Fruit fly (Drosophila melanogaster) whole organism: ENCODE data around the gene CG9733.
A peak's percentile ranks its signal among the peaks of the same experiment; 100 is the strongest.

ENCODE experiments used
- CG8478 ChIP-seq: fragments of >200 bp; optimal IDR thresholded peaks from 2 replicates; lab custom pipeline; 2018; ENCODE audit warnings: inconsistent platforms
- Dll ChIP-seq: fragments of >200 bp; optimal IDR thresholded peaks from 2 replicates; lab custom pipeline; 2017
- EcR ChIP-seq, 2 experiments: fragments of >200 bp; optimal IDR thresholded peaks; 2 replicates each; lab custom pipeline; 2017; ENCODE audit warnings: missing biosample characterization in 2 of 2, missing genetic modification characterization in 2 of 2, missing genetic modification reagents in 2 of 2
- pan ChIP-seq: fragments of >200 bp; optimal IDR thresholded peaks from 2 replicates; lab custom pipeline; 2017
- psq ChIP-seq: fragments of >200 bp; optimal IDR thresholded peaks from 2 replicates; lab custom pipeline; 2017
- usp ChIP-seq: fragments of >200 bp; optimal IDR thresholded peaks from 2 replicates; lab custom pipeline; 2017; ENCODE audit warnings: missing biosample characterization, missing genetic modification characterization, mixed read lengths

CG9733 gene

dm6 chr3R:30271120-30271467 is 24.6 kb upstream of the CG9733 start:
- TF ChIP-seq EcR (GFP tag; optimal IDR thresholded peaks at IDR 0.05; lab: Kevin White, UChicago) (peak in 1 of 2 experiments; percentile 57), usp (GFP tag; lab: Kevin White, UChicago) (no peak), Dll (lab: Kevin White, UChicago) (peak; percentile 53), CG8478 (lab: Kevin White, UChicago) (no peak)

- TF ChIP-seq psq (no peak), usp (GFP tag; lab: Kevin White, UChicago) (no peak), CG8478 (lab: Kevin White, UChicago) (no peak), Dll (lab: Kevin White, UChicago) (no peak), pan (lab: Kevin White, UChicago) (no peak), EcR (GFP tag; optimal IDR thresholded peaks at IDR 0.05; lab: Kevin White, UChicago) (no peak)
Observed at dm6 chr3R:30270318-30271119, 24.0 kb upstream of the CG9733 start.

- no peak for TF ChIP-seq usp (GFP tag; lab: Kevin White, UChicago)
Observed at dm6 chr3R:30268733-30269132, 22.2 kb upstream of the CG9733 start.

DNA sequence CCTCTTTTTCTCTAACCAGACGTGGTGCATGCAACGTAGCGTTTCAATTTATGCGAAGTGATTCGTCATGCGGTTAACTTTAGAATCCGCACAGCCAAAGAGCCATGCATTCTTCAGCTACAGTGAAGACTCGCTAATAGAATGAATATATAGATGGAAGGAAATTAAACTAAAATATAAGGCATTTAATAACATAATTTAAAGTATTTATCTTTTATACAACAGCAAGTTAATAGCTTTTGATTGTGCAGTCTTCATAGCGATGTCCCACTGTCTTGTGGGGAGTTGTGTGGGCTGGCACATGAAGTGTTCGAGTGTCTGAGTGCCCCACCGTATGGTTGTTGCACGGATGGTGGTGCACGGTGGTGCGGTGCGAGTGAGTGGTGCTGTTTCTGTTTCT is 18.9 kb upstream of the CG9733 start:
- TF ChIP-seq CG8478 (lab: Kevin White, UChicago): no peak
- TF ChIP-seq usp (GFP tag; lab: Kevin White, UChicago): no peak
- TF ChIP-seq psq: no peak

dm6 chr3R:30264671-30265282 is 18.3 kb upstream of the CG9733 start:
- TF ChIP-seq EcR (GFP tag; optimal IDR thresholded peaks at IDR 0.05; lab: Kevin White, UChicago) (peak in 1 of 2 experiments; percentile 59), Dll (lab: Kevin White, UChicago) (no peak), pan (lab: Kevin White, UChicago) (no peak), usp (GFP tag; lab: Kevin White, UChicago) (no peak), CG8478 (lab: Kevin White, UChicago) (no peak), psq (no peak)

dm6 chr3R:30263708-30264107 is 17.2 kb upstream of the CG9733 start:
- no peak for TF ChIP-seq usp (GFP tag; lab: Kevin White, UChicago)
- TF ChIP-seq pan (lab: Kevin White, UChicago): no peak
- TF ChIP-seq psq: no peak
- TF ChIP-seq Dll (lab: Kevin White, UChicago): no peak
- TF ChIP-seq EcR (GFP tag; optimal IDR thresholded peaks at IDR 0.05; lab: Kevin White, UChicago): no peak
- no peak for TF ChIP-seq CG8478 (lab: Kevin White, UChicago)

dm6 chr3R:30261838-30262237 is 15.3 kb upstream of the CG9733 start:
- TF ChIP-seq EcR (GFP tag; optimal IDR thresholded peaks at IDR 0.05; lab: Kevin White, UChicago): peak in 1 of 2 experiments; percentile 28
- no peak for TF ChIP-seq usp (GFP tag; lab: Kevin White, UChicago)

- TF ChIP-seq CG8478 (lab: Kevin White, UChicago) (no peak), usp (GFP tag; lab: Kevin White, UChicago) (no peak), psq (no peak), EcR (GFP tag; optimal IDR thresholded peaks at IDR 0.05; lab: Kevin White, UChicago) (no peak), pan (lab: Kevin White, UChicago) (no peak), Dll (lab: Kevin White, UChicago) (no peak)
Observed at dm6 chr3R:30259561-30259960, 13.1 kb upstream of the CG9733 start.

DNA sequence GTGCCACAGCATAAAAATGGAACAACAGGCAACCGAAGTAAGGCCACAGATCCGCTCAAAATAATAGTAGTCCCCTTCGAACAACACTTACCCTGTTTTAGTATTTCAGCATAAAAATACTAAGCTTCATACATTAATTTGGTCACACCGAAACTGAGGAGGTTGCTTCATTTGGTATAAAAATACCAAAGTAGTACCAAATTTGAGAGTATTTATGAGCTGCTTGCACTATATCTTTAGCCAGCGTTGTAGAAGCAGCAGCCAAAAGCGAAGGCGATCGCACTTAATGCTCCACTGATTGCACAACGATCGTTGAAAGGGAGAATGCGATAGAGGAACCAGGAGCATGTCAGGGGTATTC is 12.5 kb upstream of the CG9733 start:
- TF ChIP-seq pan (lab: Kevin White, UChicago): no peak
- TF ChIP-seq Dll (lab: Kevin White, UChicago): no peak
- no peak for TF ChIP-seq usp (GFP tag; lab: Kevin White, UChicago)
- no peak for TF ChIP-seq EcR (GFP tag; optimal IDR thresholded peaks at IDR 0.05; lab: Kevin White, UChicago)
- TF ChIP-seq CG8478 (lab: Kevin White, UChicago): no peak
- no peak for TF ChIP-seq psq

dm6 chr3R:30258298-30258990 is 11.9 kb upstream of the CG9733 start:
- TF ChIP-seq EcR (GFP tag; optimal IDR thresholded peaks at IDR 0.05; lab: Kevin White, UChicago) (no peak), psq (no peak), usp (GFP tag; lab: Kevin White, UChicago) (no peak), CG8478 (lab: Kevin White, UChicago) (no peak), pan (lab: Kevin White, UChicago) (no peak)

DNA sequence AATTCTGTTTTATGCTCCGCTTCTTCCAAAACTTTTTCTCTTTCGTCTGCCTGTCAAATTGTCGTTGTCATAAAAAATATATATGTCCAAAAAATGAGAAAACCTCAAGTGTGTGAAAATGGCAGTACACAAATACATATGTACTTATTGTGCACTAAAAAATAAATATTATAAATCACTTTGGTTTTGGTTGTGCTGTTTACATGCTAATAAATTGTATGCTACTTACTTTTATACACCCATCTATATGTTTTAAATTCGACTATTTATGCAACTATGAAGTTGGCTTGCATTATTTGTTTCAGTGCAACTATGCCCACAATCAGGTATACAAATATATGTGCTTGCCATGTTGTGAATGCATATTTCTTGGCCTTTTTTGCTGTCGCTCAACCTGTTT is 11.1 kb upstream of the CG9733 start:
- no peak for TF ChIP-seq psq
- TF ChIP-seq pan (lab: Kevin White, UChicago): no peak
- no peak for TF ChIP-seq Dll (lab: Kevin White, UChicago)
- no peak for TF ChIP-seq EcR (GFP tag; optimal IDR thresholded peaks at IDR 0.05; lab: Kevin White, UChicago)
- TF ChIP-seq usp (GFP tag; lab: Kevin White, UChicago): no peak
- no peak for TF ChIP-seq CG8478 (lab: Kevin White, UChicago)

DNA sequence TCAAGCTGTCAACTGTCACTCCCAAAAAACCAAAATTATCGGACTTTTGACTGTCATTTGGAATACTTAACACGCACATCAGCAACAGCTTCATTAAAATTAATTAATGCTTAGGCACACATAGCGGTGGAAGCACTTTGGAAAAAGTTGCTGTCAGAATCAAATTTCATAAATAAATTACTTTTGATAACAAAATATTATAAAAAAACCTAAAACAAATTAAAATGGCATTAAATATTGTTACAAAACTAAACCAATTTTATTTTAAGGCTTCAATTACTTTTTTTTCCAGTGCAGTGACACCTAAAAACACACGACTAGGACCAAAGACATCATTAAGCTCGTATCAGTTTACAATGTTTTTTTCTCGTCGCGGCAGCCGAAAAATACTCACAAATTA is 9.7 kb upstream of the CG9733 start:
- TF ChIP-seq CG8478 (lab: Kevin White, UChicago) (no peak), psq (no peak), Dll (lab: Kevin White, UChicago) (no peak), EcR (GFP tag; optimal IDR thresholded peaks at IDR 0.05; lab: Kevin White, UChicago) (no peak), pan (lab: Kevin White, UChicago) (no peak), usp (GFP tag; lab: Kevin White, UChicago) (no peak)
